Fruit fly (Drosophila melanogaster): Measurements from ENCODE around the gene erm.

The erm gene

dm6 chr2L:2008980-2009954, 39.1 kb upstream of the erm start, which contains the start of gene CG4238:
CG4238 (plus strand) TSS chr2L:2009859.
- TF ChIP-seq pad (GFP tag; optimal IDR thresholded peaks at IDR 0.05) (no peak), cic (GFP tag; optimal IDR thresholded peaks at IDR 0.05) (no peak), CG5204 (GFP tag; optimal IDR thresholded peaks at IDR 0.05) (no peak), CG1620 (GFP tag; optimal IDR thresholded peaks at IDR 0.05) (no peak), ovo (GFP tag; optimal IDR thresholded peaks at IDR 0.05) (peak; percentile 60), Clk (GFP tag; optimal IDR thresholded peaks at IDR 0.05) (no peak), CG11617 (GFP tag; optimal IDR thresholded peaks at IDR 0.05) (no peak), Crg-1 (GFP tag; optimal IDR thresholded peaks at IDR 0.05) (no peak), cnc (optimal IDR thresholded peaks at IDR 0.05) (no peak), bab1 (GFP tag; optimal IDR thresholded peaks at IDR 0.05) (peak; percentile 83), CG14711 (tag; optimal IDR thresholded peaks at IDR 0.05) (no peak), CG7101 (tag; optimal IDR thresholded peaks at IDR 0.05) (no peak), CG7045 (GFP tag; optimal IDR thresholded peaks at IDR 0.05) (no peak), Mnt (GFP tag; optimal IDR thresholded peaks at IDR 0.05) (peak; percentile 53), kay (GFP tag; ENCODE audit: borderline replicate concordance) (peak; percentile 68), CG12768 (GFP tag; optimal IDR thresholded peaks at IDR 0.05) (no peak), tj (GFP tag; optimal IDR thresholded peaks at IDR 0.05) (peak; percentile 99), toe (GFP tag; optimal IDR thresholded peaks at IDR 0.05) (no peak), Hr96 (GFP tag; optimal IDR thresholded peaks at IDR 0.05) (no peak)

dm6 chr2L:2008114-2008513, 38.0 kb upstream of the erm start, which contains the start of gene Nplp4:
Nplp4 (plus strand) TSS chr2L:2008414.
- TF ChIP-seq CG12768 (GFP tag; optimal IDR thresholded peaks at IDR 0.05) (no peak), ovo (GFP tag; optimal IDR thresholded peaks at IDR 0.05) (no peak), CG7101 (tag; optimal IDR thresholded peaks at IDR 0.05) (no peak), Mnt (GFP tag; optimal IDR thresholded peaks at IDR 0.05) (no peak), CG11617 (GFP tag; optimal IDR thresholded peaks at IDR 0.05) (no peak)

- no peak for TF ChIP-seq CG14711 (tag; optimal IDR thresholded peaks at IDR 0.05)
- TF ChIP-seq ovo (GFP tag; optimal IDR thresholded peaks at IDR 0.05), result no peak
- TF ChIP-seq CG5204 (GFP tag; optimal IDR thresholded peaks at IDR 0.05), result no peak
- TF ChIP-seq bab1 (GFP tag; optimal IDR thresholded peaks at IDR 0.05), result no peak
- no peak for TF ChIP-seq cnc (optimal IDR thresholded peaks at IDR 0.05)
- TF ChIP-seq CG33017 (tag; optimal IDR thresholded peaks at IDR 0.05), result no peak
- no peak for TF ChIP-seq CG1620 (GFP tag; optimal IDR thresholded peaks at IDR 0.05)
- no peak for TF ChIP-seq Hr96 (GFP tag; optimal IDR thresholded peaks at IDR 0.05)
- no peak for TF ChIP-seq Mnt (GFP tag; optimal IDR thresholded peaks at IDR 0.05)
Observed at dm6 chr2L:2007093-2007492, 36.9 kb upstream of the erm start, which contains the start of gene CG15353. CG15353 (minus strand) TSS chr2L:2007193.

- TF ChIP-seq pad (GFP tag; optimal IDR thresholded peaks at IDR 0.05), result peak; percentile 62
- no peak for TF ChIP-seq Clk (GFP tag; optimal IDR thresholded peaks at IDR 0.05)
Observed at dm6 chr2L:2006082-2006669, 36.0 kb upstream of the erm start, which contains the start of gene CG33543. CG33543 (minus strand) TSS chr2L:2006313.

- TF ChIP-seq Mnt (GFP tag; optimal IDR thresholded peaks at IDR 0.05), result no peak
- no peak for TF ChIP-seq toe (GFP tag; optimal IDR thresholded peaks at IDR 0.05)
- no peak for TF ChIP-seq bab1 (GFP tag; optimal IDR thresholded peaks at IDR 0.05)
- no peak for TF ChIP-seq CG1620 (GFP tag; optimal IDR thresholded peaks at IDR 0.05)
- TF ChIP-seq CG11617 (GFP tag; optimal IDR thresholded peaks at IDR 0.05), result no peak
- TF ChIP-seq kay (GFP tag; ENCODE audit: borderline replicate concordance), result no peak
- no peak for TF ChIP-seq Crg-1 (GFP tag; optimal IDR thresholded peaks at IDR 0.05)
- TF ChIP-seq CG7101 (tag; optimal IDR thresholded peaks at IDR 0.05), result no peak
- no peak for TF ChIP-seq cic (GFP tag; optimal IDR thresholded peaks at IDR 0.05)
Observed at dm6 chr2L:1992060-1992459, 21.9 kb upstream of the erm start, which contains the start of gene Obp22a. Obp22a (minus strand) TSS chr2L:1992160.

- TF ChIP-seq CG5204 (GFP tag; optimal IDR thresholded peaks at IDR 0.05), result no peak
- no peak for TF ChIP-seq pad (GFP tag; optimal IDR thresholded peaks at IDR 0.05)
- TF ChIP-seq kay (GFP tag; ENCODE audit: borderline replicate concordance), result no peak
- no peak for TF ChIP-seq CG7045 (GFP tag; optimal IDR thresholded peaks at IDR 0.05)
- peak in 1 of 2 experiments; percentile 25 for TF ChIP-seq cnc (optimal IDR thresholded peaks at IDR 0.05)
- no peak for TF ChIP-seq ovo (GFP tag; optimal IDR thresholded peaks at IDR 0.05)
- TF ChIP-seq CG7101 (tag; optimal IDR thresholded peaks at IDR 0.05), result no peak
- peak; percentile 25 for TF ChIP-seq bab1 (GFP tag; optimal IDR thresholded peaks at IDR 0.05)
- TF ChIP-seq CG1620 (GFP tag; optimal IDR thresholded peaks at IDR 0.05), result no peak
- TF ChIP-seq tj (GFP tag; optimal IDR thresholded peaks at IDR 0.05), result peak; percentile 32
Observed at dm6 chr2L:1989278-1989918, 19.2 kb upstream of the erm start.
